Fruit fly (Drosophila melanogaster): ENCODE measurements around the gene comm2.

comm2 gene

dm6 chr3L:15694406-15694805, 5.2 kb downstream of the comm2 start:
- no peak for TF ChIP-seq CG11723 (GFP tag; optimal IDR thresholded peaks at IDR 0.05)
- TF ChIP-seq twi (tag; optimal IDR thresholded peaks at IDR 0.05): no peak
- TF ChIP-seq CG32532 (GFP tag; IDR thresholded peaks at IDR 0.05): no peak
- peak; percentile 65 for TF ChIP-seq sens (GFP tag)
- TF ChIP-seq PHDP (tag; optimal IDR thresholded peaks at IDR 0.05): peak; percentile 12
- no peak for TF ChIP-seq prd (optimal IDR thresholded peaks at IDR 0.05)
- no peak for TF ChIP-seq prd (GFP tag; IDR thresholded peaks at IDR 0.05)
- peak; percentile 81 for TF ChIP-seq CG8388 (GFP tag; optimal IDR thresholded peaks at IDR 0.05)
- TF ChIP-seq Poxn (GFP tag; IDR thresholded peaks at IDR 0.05): no peak
- TF ChIP-seq NC2α (GFP tag; optimal IDR thresholded peaks at IDR 0.05): no peak
- TF ChIP-seq sc (optimal IDR thresholded peaks at IDR 0.05): no peak
- TF ChIP-seq sc (GFP tag; optimal IDR thresholded peaks at IDR 0.05): no peak
- TF ChIP-seq Elba2 (GFP tag; optimal IDR thresholded peaks at IDR 0.05): no peak
- TF ChIP-seq CG1233 (GFP tag; optimal IDR thresholded peaks at IDR 0.05): peak; percentile 27
- peak; percentile 19 for TF ChIP-seq sd (tag; optimal IDR thresholded peaks at IDR 0.05)
- TF ChIP-seq Atf6 (GFP tag; IDR thresholded peaks at IDR 0.05): no peak
- no peak for TF ChIP-seq Antp (GFP tag; optimal IDR thresholded peaks at IDR 0.05)
- no peak for TF ChIP-seq GATAe (GFP tag; conservative IDR thresholded peaks at IDR 0.05)
- no peak for TF ChIP-seq Hr78 (GFP tag; optimal IDR thresholded peaks at IDR 0.05)
- TF ChIP-seq CG31388 (GFP tag; optimal IDR thresholded peaks at IDR 0.05): no peak
- no peak for TF ChIP-seq pan (optimal IDR thresholded peaks at IDR 0.05)
- TF ChIP-seq pan (GFP tag; optimal IDR thresholded peaks at IDR 0.05 in 1 of 2, IDR thresholded peaks at IDR 0.05 in 1 of 2): no peak
- no peak for TF ChIP-seq exex (tag; optimal IDR thresholded peaks at IDR 0.05)
- no peak for TF ChIP-seq Nf-YC (tag; optimal IDR thresholded peaks at IDR 0.05)
- no peak for TF ChIP-seq wek (GFP tag; optimal IDR thresholded peaks at IDR 0.05)
- TF ChIP-seq grau (tag; optimal IDR thresholded peaks at IDR 0.05): no peak
- peak; percentile 5 for TF ChIP-seq CG18619 (GFP tag; optimal IDR thresholded peaks at IDR 0.05)
- TF ChIP-seq Vsx1 (GFP tag; optimal IDR thresholded peaks at IDR 0.05): no peak
- no peak for TF ChIP-seq Dip2 (GFP tag; IDR thresholded peaks at IDR 0.05)
- TF ChIP-seq CG7987 (GFP tag; optimal IDR thresholded peaks at IDR 0.05): no peak
- TF ChIP-seq D19B (GFP tag; optimal IDR thresholded peaks at IDR 0.05): no peak
- no peak for TF ChIP-seq tx (GFP tag; optimal IDR thresholded peaks at IDR 0.05)
- TF ChIP-seq Med (GFP tag): peak; percentile 59
- TF ChIP-seq Max (GFP tag; optimal IDR thresholded peaks at IDR 0.05): no peak
- TF ChIP-seq CG14965 (GFP tag; optimal IDR thresholded peaks at IDR 0.05; ENCODE audit: borderline replicate concordance): no peak
- no peak for TF ChIP-seq CG13894 (tag; optimal IDR thresholded peaks at IDR 0.05)
- no peak for TF ChIP-seq insv (GFP tag; optimal IDR thresholded peaks at IDR 0.05)
- no peak for TF ChIP-seq CG13287 (GFP tag; IDR thresholded peaks at IDR 0.05; ENCODE audit: partially characterized antibody)
- no peak for TF ChIP-seq chn (GFP tag; optimal IDR thresholded peaks at IDR 0.05)
- TF ChIP-seq Asciz (GFP tag; optimal IDR thresholded peaks at IDR 0.05): peak; percentile 24
- TF ChIP-seq lov (optimal IDR thresholded peaks at IDR 0.05): no peak
- no peak for TF ChIP-seq lov (GFP tag; IDR thresholded peaks at IDR 0.05)
- TF ChIP-seq CG10274 (GFP tag; optimal IDR thresholded peaks at IDR 0.05): no peak
- no peak for TF ChIP-seq CG6272 (GFP tag; IDR thresholded peaks at IDR 0.05)
- no peak for TF ChIP-seq Meics (GFP tag; optimal IDR thresholded peaks at IDR 0.05)
- no peak for TF ChIP-seq CG6813 (GFP tag; optimal IDR thresholded peaks at IDR 0.05)
- no peak for TF ChIP-seq cas (GFP tag; IDR thresholded peaks at IDR 0.05)
- peak; percentile 8 for TF ChIP-seq CG7839 (tag; optimal IDR thresholded peaks at IDR 0.05)
- TF ChIP-seq HLHmδ (GFP tag; optimal IDR thresholded peaks at IDR 0.05): no peak
- no peak for TF ChIP-seq CG2712 (tag; optimal IDR thresholded peaks at IDR 0.05)
- peak in 1 of 2 experiments; percentile 7 for TF ChIP-seq dpn (GFP tag; optimal IDR thresholded peaks at IDR 0.05)
- TF ChIP-seq lab (GFP tag; optimal IDR thresholded peaks at IDR 0.05): peak; percentile 21
